Fruit fly (Drosophila melanogaster): ENCODE measurements around the gene CG2656.

The CG2656 gene

DNA sequence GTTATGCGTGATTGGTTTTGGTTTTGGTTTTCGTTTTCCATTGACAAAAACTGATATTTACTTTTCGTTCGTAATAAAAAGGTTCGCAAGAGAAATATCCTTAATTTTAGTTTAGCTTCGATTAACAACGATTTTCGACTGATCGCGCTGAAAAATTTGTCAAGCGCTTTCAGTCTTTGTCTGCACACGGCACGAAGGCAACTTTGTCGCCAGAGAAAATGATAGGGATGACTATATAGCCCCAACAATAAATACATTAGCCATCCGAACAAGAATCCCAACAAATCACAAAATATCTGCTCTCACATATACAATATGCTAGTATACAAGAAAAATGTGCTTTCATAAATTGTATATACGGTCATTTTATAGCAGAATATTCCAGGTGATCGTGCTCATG is 26.9 kb upstream of the CG2656 start, which contains the start of gene Mlp84B:
TSS of gene Mlp84B (minus strand) at position 143 of the 400 bp plus-strand sequence.
- TF ChIP-seq insv (optimal IDR thresholded peaks at IDR 0.05) (no peak), Myc (optimal IDR thresholded peaks at IDR 0.05) (no peak), ttk (optimal IDR thresholded peaks at IDR 0.05) (no peak), psq (optimal IDR thresholded peaks at IDR 0.05) (no peak), h (optimal IDR thresholded peaks at IDR 0.05) (no peak), Sin3A (optimal IDR thresholded peaks at IDR 0.05) (no peak)

DNA sequence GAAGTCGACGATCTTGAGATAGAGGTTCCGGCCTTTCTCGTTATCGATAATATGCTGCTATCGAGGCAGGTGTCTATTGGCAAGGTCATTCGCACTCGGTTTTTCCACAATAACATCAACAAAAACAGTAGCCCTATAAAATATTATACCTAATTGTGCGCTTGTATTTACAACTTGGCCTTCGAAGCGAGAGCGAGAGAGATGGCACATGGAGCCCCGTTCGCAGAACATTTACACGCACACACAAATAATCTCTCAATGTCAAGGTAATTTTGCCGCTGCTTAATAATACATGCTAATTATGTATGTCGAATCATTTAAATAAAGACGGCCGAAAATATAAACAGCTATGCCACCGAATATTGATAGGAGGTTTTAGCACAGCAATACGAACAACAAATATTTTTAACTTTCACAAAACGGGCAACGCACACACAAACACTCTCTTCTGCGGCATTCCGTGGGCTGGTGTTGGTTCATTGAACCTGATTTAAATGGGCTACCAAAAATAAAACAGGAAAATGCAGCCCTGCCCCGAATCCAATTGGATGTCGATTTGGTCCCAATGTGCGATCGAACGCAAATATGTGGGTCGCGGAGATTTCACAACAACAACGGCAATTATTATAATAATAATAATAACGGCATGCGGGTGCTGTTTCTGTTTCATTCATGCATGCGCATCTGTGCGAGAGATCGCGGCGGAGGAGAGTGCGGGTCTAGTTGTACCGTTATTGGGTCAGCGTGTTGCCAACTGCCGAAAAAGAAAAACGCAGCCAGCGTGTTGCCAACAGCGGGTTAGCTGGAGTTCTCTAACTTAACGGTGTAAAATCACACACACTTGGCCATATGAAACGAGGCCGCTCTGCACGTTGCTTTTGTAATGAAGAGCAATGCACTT is 22.1 kb upstream of the CG2656 start:
- TF ChIP-seq h (optimal IDR thresholded peaks at IDR 0.05) (no peak), ttk (optimal IDR thresholded peaks at IDR 0.05) (no peak), Sin3A (optimal IDR thresholded peaks at IDR 0.05) (no peak), insv (optimal IDR thresholded peaks at IDR 0.05) (no peak), Myc (optimal IDR thresholded peaks at IDR 0.05) (no peak), psq (optimal IDR thresholded peaks at IDR 0.05) (no peak)

DNA sequence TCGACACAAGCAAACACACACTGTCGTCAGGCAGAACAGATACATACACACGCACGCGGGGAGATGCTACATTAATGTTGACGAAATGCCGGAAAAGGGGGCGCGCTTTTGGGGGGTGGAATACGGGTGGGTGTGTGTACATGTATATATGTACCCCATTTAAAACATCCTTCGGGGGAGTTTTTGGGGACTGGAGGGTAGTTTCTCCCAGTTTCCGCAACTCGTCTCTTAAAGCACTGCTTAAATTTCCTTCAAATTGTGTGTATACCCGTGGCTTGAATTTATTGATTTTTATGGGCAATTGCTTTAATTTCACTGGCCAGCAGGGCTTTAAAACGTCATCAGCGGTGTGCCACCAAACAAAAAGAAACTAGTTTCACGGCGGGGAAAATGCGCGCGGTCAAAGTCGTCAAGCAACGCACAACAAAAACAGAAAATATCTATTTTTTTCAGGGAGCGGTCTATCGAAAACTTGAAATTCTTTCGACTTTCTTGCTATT is 21.4 kb upstream of the CG2656 start:
- no peak for TF ChIP-seq Myc (optimal IDR thresholded peaks at IDR 0.05)
- no peak for TF ChIP-seq ttk (optimal IDR thresholded peaks at IDR 0.05)
- no peak for TF ChIP-seq insv (optimal IDR thresholded peaks at IDR 0.05)
- no peak for TF ChIP-seq Sin3A (optimal IDR thresholded peaks at IDR 0.05)

DNA sequence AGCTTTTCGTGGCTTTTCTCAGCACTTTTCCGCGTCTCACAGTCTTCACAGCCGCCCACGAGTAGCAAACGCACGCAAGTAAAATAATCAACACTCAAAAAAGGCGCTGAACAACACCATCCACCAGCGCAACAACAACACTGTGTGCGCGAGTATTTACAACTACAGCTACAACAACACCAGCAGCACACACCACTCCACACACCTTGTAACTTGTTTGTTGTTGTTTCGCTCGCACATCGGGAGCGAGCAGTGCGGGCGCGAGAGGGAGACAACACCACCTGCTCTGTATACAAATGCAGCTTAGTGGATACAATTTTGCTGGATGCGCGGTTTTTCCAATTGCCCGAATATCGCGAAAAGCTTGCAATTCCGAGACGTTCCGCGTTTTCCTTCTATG is 20.8 kb upstream of the CG2656 start:
- no peak for TF ChIP-seq Sin3A (optimal IDR thresholded peaks at IDR 0.05)
- TF ChIP-seq h (optimal IDR thresholded peaks at IDR 0.05): no peak
- TF ChIP-seq ttk (optimal IDR thresholded peaks at IDR 0.05): no peak
- TF ChIP-seq insv (optimal IDR thresholded peaks at IDR 0.05): no peak
- no peak for TF ChIP-seq Myc (optimal IDR thresholded peaks at IDR 0.05)
- no peak for TF ChIP-seq psq (optimal IDR thresholded peaks at IDR 0.05)

DNA sequence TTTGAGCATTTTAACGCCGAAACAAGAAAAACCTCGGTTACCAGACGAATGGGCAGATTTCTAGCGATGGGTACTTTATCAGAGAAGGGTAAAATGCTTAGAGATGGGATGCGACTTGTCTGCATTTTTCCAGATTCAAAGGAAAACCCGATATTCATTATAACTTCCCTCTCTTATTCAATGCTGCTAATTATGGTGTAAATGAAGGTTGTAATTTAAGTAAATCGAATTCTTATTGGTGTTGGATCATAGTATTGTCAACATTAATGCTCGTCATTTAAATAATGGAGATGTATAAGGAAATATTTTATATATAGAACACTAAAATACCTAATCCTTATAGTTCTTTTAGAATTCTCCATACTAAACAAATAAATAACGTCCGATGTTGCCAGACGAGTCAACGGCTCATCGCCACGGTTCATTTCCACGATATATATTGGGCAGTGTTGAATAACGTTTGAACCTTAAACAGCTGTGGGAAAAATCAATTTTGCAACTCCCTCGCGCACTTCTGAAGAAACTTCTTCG is 20.4 kb upstream of the CG2656 start, which contains the start of the genes Alh and CG10098:
TSS of gene Alh (minus strand) at position 77 of the 531 bp plus-strand sequence.
TSS of gene CG10098 (plus strand) at position 440 of the 531 bp plus-strand sequence.
- TF ChIP-seq Sin3A (optimal IDR thresholded peaks at IDR 0.05) (peak; percentile 53), insv (optimal IDR thresholded peaks at IDR 0.05) (no peak)

DNA sequence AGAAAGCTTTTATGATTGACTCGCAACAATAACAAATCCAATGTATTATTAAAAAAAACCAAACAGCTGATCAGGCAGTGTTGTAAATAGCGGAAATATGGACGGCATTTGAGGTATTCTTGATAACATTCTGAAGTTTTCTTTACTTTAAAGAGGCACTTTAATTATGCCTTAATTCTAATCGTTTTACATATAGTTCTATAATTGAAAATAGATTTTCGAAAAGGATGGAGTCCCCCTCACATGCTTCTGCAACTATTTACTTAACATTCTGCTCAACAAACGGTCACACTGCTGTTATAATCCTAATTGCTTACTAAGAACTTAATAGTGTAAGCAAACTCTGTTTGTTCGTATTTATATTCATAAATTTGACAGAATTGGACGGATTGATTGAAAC is 16.6 kb upstream of the CG2656 start, which contains the start of gene CG10068:
TSS of gene CG10068 (minus strand) at position 62 of the 400 bp plus-strand sequence.
- TF ChIP-seq Myc (optimal IDR thresholded peaks at IDR 0.05): no peak
- TF ChIP-seq Sin3A (optimal IDR thresholded peaks at IDR 0.05): no peak
- TF ChIP-seq insv (optimal IDR thresholded peaks at IDR 0.05): no peak
- TF ChIP-seq ttk (optimal IDR thresholded peaks at IDR 0.05): no peak
- no peak for TF ChIP-seq psq (optimal IDR thresholded peaks at IDR 0.05)
- TF ChIP-seq h (optimal IDR thresholded peaks at IDR 0.05): no peak

DNA sequence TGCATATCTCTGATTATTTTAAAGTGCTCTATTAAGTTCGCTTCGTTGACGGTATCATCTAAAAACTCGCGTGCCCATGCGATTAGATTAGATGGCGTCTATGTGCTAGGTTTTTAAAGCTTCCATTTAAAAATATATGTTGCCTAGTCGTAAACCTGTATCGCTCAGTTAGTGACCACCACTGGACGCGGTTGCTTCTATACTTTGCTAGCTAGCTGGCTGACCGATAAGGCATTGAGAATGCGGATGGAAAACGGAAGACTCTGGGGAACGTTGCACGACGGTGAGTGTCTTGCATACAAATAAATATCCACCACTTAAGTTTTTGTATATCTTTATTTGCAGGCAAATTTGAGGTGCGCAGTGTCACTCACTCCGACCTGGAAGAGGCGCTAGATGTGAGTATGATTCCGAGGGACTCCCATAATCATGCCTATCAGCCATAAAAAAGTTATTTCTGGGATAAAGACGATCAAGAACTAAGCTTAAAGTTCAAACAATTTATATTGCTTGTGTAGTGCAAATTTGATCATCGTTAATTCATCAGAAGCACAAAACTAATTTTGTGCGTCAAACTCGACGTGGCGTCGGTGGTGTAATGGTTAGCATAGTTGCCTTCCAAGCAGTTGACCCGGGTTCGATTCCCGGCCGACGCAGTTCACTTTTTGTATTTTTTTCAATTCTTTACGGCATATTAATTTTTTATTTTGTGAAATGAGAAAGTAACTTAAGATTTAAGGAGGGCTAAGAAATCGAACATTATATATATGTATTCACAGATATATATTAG is 15.0 kb upstream of the CG2656 start, which contains the start of gene CG31248:
TSS of gene CG31248 (plus strand) at position 41 of the 790 bp plus-strand sequence.
- TF ChIP-seq ttk (optimal IDR thresholded peaks at IDR 0.05): no peak
- TF ChIP-seq Myc (optimal IDR thresholded peaks at IDR 0.05): no peak
- no peak for TF ChIP-seq psq (optimal IDR thresholded peaks at IDR 0.05)
- TF ChIP-seq h (optimal IDR thresholded peaks at IDR 0.05): no peak
- no peak for TF ChIP-seq insv (optimal IDR thresholded peaks at IDR 0.05)
- no peak for TF ChIP-seq Sin3A (optimal IDR thresholded peaks at IDR 0.05)

DNA sequence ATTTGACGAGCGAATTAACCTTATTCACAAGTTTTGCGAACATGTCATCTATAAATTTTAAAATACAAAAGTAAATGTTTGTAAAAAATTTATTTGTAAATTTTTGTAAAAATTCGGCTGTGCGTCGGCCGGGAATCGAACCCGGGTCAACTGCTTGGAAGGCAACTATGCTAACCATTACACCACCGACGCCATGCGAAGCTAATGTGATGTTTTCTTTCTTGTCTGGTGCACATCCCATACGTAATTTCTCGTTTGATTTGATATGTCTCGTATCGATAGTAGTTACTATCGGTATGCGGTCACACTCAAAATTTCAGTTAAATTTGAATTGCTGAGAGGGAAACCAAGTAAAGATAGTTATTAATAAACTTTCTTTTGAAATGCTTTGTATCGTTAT is 13.7 kb upstream of the CG2656 start:
- TF ChIP-seq psq (optimal IDR thresholded peaks at IDR 0.05) (no peak), h (optimal IDR thresholded peaks at IDR 0.05) (no peak), ttk (optimal IDR thresholded peaks at IDR 0.05) (no peak), insv (optimal IDR thresholded peaks at IDR 0.05) (no peak), Myc (optimal IDR thresholded peaks at IDR 0.05) (no peak), Sin3A (optimal IDR thresholded peaks at IDR 0.05) (no peak)

DNA sequence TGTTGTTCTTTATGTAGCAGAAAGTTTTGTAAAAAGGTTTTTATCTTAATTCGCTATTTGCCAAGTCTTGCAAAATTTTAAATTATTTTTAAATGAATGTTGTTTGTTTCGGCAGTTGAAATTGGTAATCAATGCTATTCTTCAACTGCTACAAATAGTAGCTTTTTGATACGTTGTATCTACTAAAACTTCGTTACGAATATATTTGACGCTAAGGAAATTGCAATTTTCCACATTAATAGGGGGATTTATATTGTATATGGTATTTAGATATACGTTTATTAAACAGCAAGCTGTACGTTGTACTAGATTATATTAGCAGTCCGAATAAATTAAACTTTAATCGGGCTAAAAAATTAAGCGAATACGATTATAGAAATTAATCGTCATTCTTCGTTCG is 13.3 kb upstream of the CG2656 start, which contains the start of gene CG31493:
TSS of gene CG31493 (plus strand) at position 301 of the 400 bp plus-strand sequence.
- TF ChIP-seq ttk (optimal IDR thresholded peaks at IDR 0.05) (no peak), h (optimal IDR thresholded peaks at IDR 0.05) (no peak), insv (optimal IDR thresholded peaks at IDR 0.05) (no peak), Myc (optimal IDR thresholded peaks at IDR 0.05) (no peak), Sin3A (optimal IDR thresholded peaks at IDR 0.05) (no peak), psq (optimal IDR thresholded peaks at IDR 0.05) (no peak)

DNA sequence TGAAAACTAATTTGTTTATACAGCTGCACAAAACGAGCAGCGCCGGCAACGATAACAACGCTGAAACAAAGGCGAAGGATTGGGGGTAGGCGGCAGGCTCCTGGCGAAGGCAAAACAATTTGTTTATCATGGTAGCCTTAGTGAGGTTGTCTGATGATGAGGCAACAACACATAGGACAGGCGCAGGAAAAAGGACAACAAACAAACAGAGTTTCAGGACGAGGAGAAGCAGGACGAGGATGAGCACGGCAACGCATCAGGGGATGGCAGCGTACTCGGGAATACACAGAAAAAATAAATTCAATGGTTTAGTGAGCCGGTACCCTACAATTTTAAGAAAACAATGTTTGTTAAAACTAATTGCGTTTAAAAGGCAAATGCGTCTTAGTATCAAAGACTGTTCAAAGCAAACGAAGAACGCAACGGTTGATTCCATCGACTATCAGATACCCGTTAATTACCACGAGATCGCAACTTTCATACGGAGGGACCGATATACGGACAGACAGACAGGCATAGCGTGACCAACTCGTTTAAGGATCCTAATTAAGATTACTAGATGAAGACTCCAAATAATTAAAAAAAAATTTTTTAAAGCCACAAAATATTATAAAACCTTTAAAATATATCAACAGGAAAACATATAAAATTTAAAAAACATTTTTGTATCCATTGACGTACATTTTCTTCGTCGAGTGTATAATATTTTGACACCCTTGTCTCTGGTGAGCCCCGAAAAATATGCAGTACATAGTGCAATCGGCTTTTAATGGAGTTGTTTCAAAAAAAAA is 9.6 kb upstream of the CG2656 start:
- TF ChIP-seq psq (optimal IDR thresholded peaks at IDR 0.05) (no peak), Myc (optimal IDR thresholded peaks at IDR 0.05) (no peak), h (optimal IDR thresholded peaks at IDR 0.05) (no peak), ttk (optimal IDR thresholded peaks at IDR 0.05) (no peak), insv (optimal IDR thresholded peaks at IDR 0.05) (no peak), Sin3A (optimal IDR thresholded peaks at IDR 0.05) (no peak)

DNA sequence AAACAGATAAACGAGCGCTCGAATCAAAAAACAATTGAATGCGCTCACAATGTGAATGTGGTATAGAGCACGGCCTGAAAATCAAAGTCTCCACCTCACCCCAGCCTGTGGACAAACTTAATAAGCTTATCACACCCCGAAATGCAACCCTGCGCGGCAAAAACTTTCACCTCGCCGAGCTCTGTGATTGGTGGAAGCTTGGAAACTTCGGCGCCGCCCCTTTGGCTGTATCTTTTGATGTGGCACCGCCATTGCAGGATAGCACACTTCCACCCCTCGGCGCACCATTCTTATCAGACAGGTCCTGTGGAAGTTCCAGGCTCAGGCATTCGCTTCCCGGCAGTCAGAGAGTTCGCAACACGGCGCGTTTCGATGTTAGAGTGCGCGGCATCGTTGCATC is 8.6 kb upstream of the CG2656 start, which contains the start of gene Fer1:
TSS of gene Fer1 (plus strand) at position 326 of the 400 bp plus-strand sequence.
- TF ChIP-seq ttk (optimal IDR thresholded peaks at IDR 0.05) (no peak), Myc (optimal IDR thresholded peaks at IDR 0.05) (no peak), psq (optimal IDR thresholded peaks at IDR 0.05) (no peak), h (optimal IDR thresholded peaks at IDR 0.05) (no peak), insv (optimal IDR thresholded peaks at IDR 0.05) (no peak), Sin3A (optimal IDR thresholded peaks at IDR 0.05) (no peak)
